Worm (Caenorhabditis elegans) whole organism, young adult: ENCODE measurements around the gene cyp-13B2.

Source experiments
- B0035.1 ChIP-seq: sonication (generic microtip); optimal IDR thresholded peaks from 2 replicates; lab custom pipeline; 2016; ENCODE audit warnings: missing genetic modification characterization, mild to moderate bottlenecking, missing compliant biosample characterization, missing genotype, missing genetic modification reagents
- B0261.1 ChIP-seq: sonication (generic microtip); optimal IDR thresholded peaks from 2 replicates; lab custom pipeline; 2016; ENCODE audit warnings: mild to moderate bottlenecking, missing genetic modification characterization, moderate library complexity, missing compliant biosample characterization
- C17E4.6 ChIP-seq: fragments of 200-800 bp; sonication (Bioruptor generic); IDR thresholded peaks from 2 replicates; pipeline ENCODE4 v1.3.6; 2022; ENCODE audit warnings: missing genetic modification reagents, missing genetic modification characterization, missing compliant biosample characterization
- D2030.7 ChIP-seq: fragments of 200-800 bp; sonication (Bioruptor generic); IDR thresholded peaks from 2 replicates; pipeline ENCODE4 v1.3.6; 2022; ENCODE audit warnings: missing genetic modification reagents, missing genetic modification characterization, missing compliant biosample characterization
- F10E7.11 ChIP-seq: sonication (generic microtip); optimal IDR thresholded peaks from 2 replicates; lab custom pipeline; 2017; ENCODE audit warnings: mild to moderate bottlenecking, missing genetic modification characterization, moderate library complexity, missing compliant biosample characterization
- F23B12.7 ChIP-seq: sonication (generic microtip); optimal IDR thresholded peaks from 2 replicates; lab custom pipeline; 2017; ENCODE audit warnings: missing genetic modification characterization, mild to moderate bottlenecking, missing compliant biosample characterization, antibody characterized with exemption, moderate library complexity; ENCODE audit not compliant: insufficient read depth
- F57C9.4 ChIP-seq: sonication (generic microtip); optimal IDR thresholded peaks from 2 replicates; lab custom pipeline; 2017; ENCODE audit warnings: mild to moderate bottlenecking, missing genetic modification characterization, missing compliant biosample characterization
- T07F8.4 ChIP-seq: sonication (generic microtip); optimal IDR thresholded peaks from 2 replicates; lab custom pipeline; 2016; ENCODE audit warnings: mild to moderate bottlenecking, missing genetic modification characterization, moderate library complexity, missing compliant biosample characterization
- T26A5.8 ChIP-seq: sonication (generic microtip); optimal IDR thresholded peaks from 2 replicates; lab custom pipeline; 2016; ENCODE audit warnings: missing genetic modification characterization, missing compliant biosample characterization
- Y67H2A.10 ChIP-seq: fragments of 200-800 bp; sonication (Bioruptor generic); conservative IDR thresholded peaks from 2 replicates; pipeline ENCODE4 v1.3.6; 2022; ENCODE audit warnings: missing genetic modification reagents, missing genetic modification characterization, missing compliant biosample characterization
- Y95B8A.8 ChIP-seq: fragments of 200-800 bp; sonication (Bioruptor generic); IDR thresholded peaks from 2 replicates; pipeline ENCODE4 v1.3.6; 2022; ENCODE audit warnings: missing genetic modification reagents, missing genetic modification characterization, missing compliant biosample characterization
- ZK185.1 ChIP-seq: sonication (generic microtip); optimal IDR thresholded peaks from 2 replicates; lab custom pipeline; 2016; ENCODE audit warnings: mild to moderate bottlenecking, missing genetic modification characterization, missing compliant biosample characterization; ENCODE audit not compliant: poor library complexity, severe bottlenecking
- akir-1 ChIP-seq: fragments of 200-800 bp; sonication (Bioruptor generic); optimal IDR thresholded peaks from 2 replicates; lab custom pipeline; 2018; ENCODE audit warnings: mild to moderate bottlenecking, missing genetic modification characterization, moderate library complexity, missing compliant biosample characterization
- aptf-3 ChIP-seq: fragments of 200-800 bp; sonication (Bioruptor generic); IDR thresholded peaks from 2 replicates; pipeline ENCODE4 v1.3.6; 2022; ENCODE audit warnings: missing genetic modification characterization, missing compliant biosample characterization
- atf-7 ChIP-seq: sonication (generic microtip); optimal IDR thresholded peaks from 2 replicates; lab custom pipeline; 2017; ENCODE audit warnings: mild to moderate bottlenecking, missing genetic modification characterization, missing compliant biosample characterization
- bed-1 ChIP-seq: fragments of 200-800 bp; sonication (Bioruptor generic); IDR thresholded peaks from 2 replicates; pipeline ENCODE4 v1.3.6; 2022; ENCODE audit warnings: missing genetic modification reagents, missing genetic modification characterization, missing compliant biosample characterization
- bed-2 ChIP-seq: fragments of 200-800 bp; sonication (Bioruptor generic); IDR thresholded peaks from 2 replicates; pipeline ENCODE4 v1.3.6; 2022; ENCODE audit warnings: missing genetic modification reagents, missing genetic modification characterization, missing compliant biosample characterization
- cebp-2 ChIP-seq: fragments of 200-800 bp; sonication (Bioruptor generic); IDR thresholded peaks from 2 replicates; pipeline ENCODE4 v1.3.6; 2022; ENCODE audit warnings: missing genetic modification characterization, missing compliant biosample characterization
- ceh-100 ChIP-seq: fragments of 200-800 bp; sonication (Bioruptor generic); IDR thresholded peaks from 2 replicates; pipeline ENCODE4 v1.3.6; 2022; ENCODE audit warnings: missing genetic modification reagents, missing genetic modification characterization, missing compliant biosample characterization
- dpff-1 ChIP-seq: sonication (generic microtip); optimal IDR thresholded peaks from 2 replicates; lab custom pipeline; 2017; ENCODE audit warnings: mild to moderate bottlenecking, missing genetic modification characterization, missing compliant biosample characterization
- dpl-1 ChIP-seq: fragments of 150-350 bp; optimal IDR thresholded peaks from 2 replicates; lab custom pipeline; 2014; ENCODE audit warnings: missing biosample characterization, missing genetic modification reagents, missing genetic modification characterization
- efl-1 ChIP-seq: fragments of 150-350 bp; optimal IDR thresholded peaks from 2 replicates; lab custom pipeline; 2014; ENCODE audit warnings: missing biosample characterization, missing genetic modification reagents, missing genetic modification characterization
- egl-18 ChIP-seq: fragments of 200-800 bp; sonication (Bioruptor generic); IDR thresholded peaks from 2 replicates; pipeline ENCODE4 v1.3.6; 2022; ENCODE audit warnings: missing genetic modification reagents, missing genetic modification characterization, missing compliant biosample characterization
- egl-44 ChIP-seq: fragments of 200-800 bp; sonication (Bioruptor generic); IDR thresholded peaks from 2 replicates; pipeline ENCODE4 v1.3.6; 2022; ENCODE audit warnings: missing genetic modification reagents, missing genetic modification characterization, missing compliant biosample characterization
- ekl-4 ChIP-seq: fragments of 200-800 bp; sonication (Bioruptor generic); IDR thresholded peaks from 2 replicates; pipeline ENCODE4 v1.3.6; 2022; ENCODE audit warnings: missing genetic modification reagents, missing genetic modification characterization, missing compliant biosample characterization
- hlh-26 ChIP-seq: fragments of 200-800 bp; sonication (Bioruptor generic); conservative IDR thresholded peaks from 2 replicates; pipeline ENCODE4 v1.3.6; 2022; ENCODE audit warnings: missing genetic modification reagents, missing genetic modification characterization, missing compliant biosample characterization
- let-607 ChIP-seq, 2 experiments: fragments of 200-800 bp in 1 of 2; sonication (Bioruptor generic) in 1 of 2; sonication (generic microtip) in 1 of 2; optimal IDR thresholded peaks; 2 replicates each; lab custom pipeline; 2016 to 2018; ENCODE audit warnings: mild to moderate bottlenecking in 2 of 2, missing compliant biosample characterization in 2 of 2, missing genetic modification characterization in 2 of 2, moderate library complexity in 2 of 2, missing genotype in 1 of 2
- madf-6 ChIP-seq: fragments of 200-800 bp; sonication (Bioruptor generic); IDR thresholded peaks from 2 replicates; pipeline ENCODE4 v1.3.6; 2022; ENCODE audit warnings: missing genetic modification reagents, missing genetic modification characterization, missing compliant biosample characterization
- madf-8 ChIP-seq: fragments of 200-800 bp; sonication (Bioruptor generic); conservative IDR thresholded peaks from 2 replicates; pipeline ENCODE4 v1.3.6; 2022; ENCODE audit warnings: missing genetic modification reagents, missing genetic modification characterization, missing compliant biosample characterization
- mcd-1 ChIP-seq: fragments of 200-800 bp; sonication (Bioruptor generic); IDR thresholded peaks from 2 replicates; pipeline ENCODE4 v1.3.6; 2022; ENCODE audit warnings: missing genetic modification reagents, missing genetic modification characterization, missing compliant biosample characterization
- mel-28 ChIP-seq: sonication (generic microtip); optimal IDR thresholded peaks from 2 replicates; lab custom pipeline; 2016; ENCODE audit warnings: borderline replicate concordance, mild to moderate bottlenecking, missing genetic modification characterization, missing compliant biosample characterization
- mxl-1 ChIP-seq: sonication (generic microtip); optimal IDR thresholded peaks from 2 replicates; lab custom pipeline; 2016; ENCODE audit warnings: missing genetic modification characterization, missing compliant biosample characterization
- pha-4 ChIP-seq: fragments of 150-350 bp; sonication (generic microtip); optimal IDR thresholded peaks from 2 replicates; lab custom pipeline; 2014; ENCODE audit warnings: missing biosample characterization, missing genetic modification reagents, missing genetic modification characterization
- repo-1 ChIP-seq: sonication (generic microtip); optimal IDR thresholded peaks from 2 replicates; lab custom pipeline; 2017; ENCODE audit warnings: mild to moderate bottlenecking, missing genetic modification characterization, missing compliant biosample characterization
- snpc-1.3 ChIP-seq: sonication (generic microtip); optimal IDR thresholded peaks from 2 replicates; lab custom pipeline; 2017; ENCODE audit warnings: missing genetic modification characterization, mild to moderate bottlenecking, missing compliant biosample characterization, antibody characterized with exemption, moderate library complexity, missing genotype, missing genetic modification reagents; ENCODE audit not compliant: insufficient read depth
- snpc-4 ChIP-seq, 5 experiments: fragments of 150-350 bp in 1 of 5; sonication (generic microtip) in 4 of 5; optimal IDR thresholded peaks; 2 replicates each; lab custom pipeline; 2014 to 2018; ENCODE audit warnings: missing genetic modification characterization in 5 of 5, missing biosample characterization in 3 of 5, antibody characterized with exemption in 2 of 5, mild to moderate bottlenecking in 2 of 5, missing compliant biosample characterization in 2 of 5, missing genotype in 2 of 5, moderate library complexity in 2 of 5, missing genetic modification reagents in 1 of 5
- somi-1 ChIP-seq: fragments of 200-800 bp; sonication (Bioruptor generic); optimal IDR thresholded peaks from 2 replicates; lab custom pipeline; 2018; ENCODE audit warnings: mild to moderate bottlenecking, missing genetic modification characterization, missing compliant biosample characterization
- tbp1 ChIP-seq: fragments of 200-800 bp; sonication (Bioruptor generic); optimal IDR thresholded peaks from 2 replicates; lab custom pipeline; 2018; ENCODE audit warnings: mild to moderate bottlenecking, missing genetic modification characterization, missing compliant biosample characterization
- tbx-9 ChIP-seq: sonication (generic microtip); optimal IDR thresholded peaks from 2 replicates; lab custom pipeline; 2016; ENCODE audit warnings: borderline replicate concordance, missing genetic modification characterization, inconsistent platforms, missing compliant biosample characterization
- tlf-1 ChIP-seq: fragments of 200-800 bp; sonication (Bioruptor generic); optimal IDR thresholded peaks from 2 replicates; lab custom pipeline; 2018; ENCODE audit warnings: mild to moderate bottlenecking, missing genetic modification characterization, missing compliant biosample characterization
- xnd-1 ChIP-seq: sonication (generic microtip); optimal IDR thresholded peaks from 2 replicates; lab custom pipeline; 2016; ENCODE audit warnings: missing genotype, missing genetic modification reagents, missing genetic modification characterization, missing compliant biosample characterization
- ztf-25 ChIP-seq: fragments of 200-800 bp; sonication (Bioruptor generic); IDR thresholded peaks from 2 replicates; pipeline ENCODE4 v1.3.6; 2022; ENCODE audit warnings: missing genetic modification reagents, missing genetic modification characterization, missing compliant biosample characterization
- ztf-26 ChIP-seq: sonication (generic microtip); optimal IDR thresholded peaks from 2 replicates; lab custom pipeline; 2017; ENCODE audit warnings: missing genetic modification characterization, missing compliant biosample characterization
- ztf-28 ChIP-seq: fragments of 200-800 bp; sonication (Bioruptor generic); IDR thresholded peaks from 2 replicates; pipeline ENCODE4 v1.3.6; 2022; ENCODE audit warnings: missing genetic modification reagents, missing genetic modification characterization, missing compliant biosample characterization

Gene cyp-13B2

ce11 chrX:14247436-14248103 is 22.2 kb downstream of the cyp-13B2 start, which contains the start of gene K04C1.5:
Gene K04C1.5, plus strand, starts transcription at chrX:14248053.
- TF ChIP-seq aptf-3 (GFP tag; lab: Robert Waterston, UW) (no peak), B0261.1 (tag; lab: Kevin White, UChicago) (no peak), repo-1 (no peak), hlh-26 (GFP tag; lab: Robert Waterston, UW) (no peak), mel-28 (no peak), atf-7 (tag; lab: Kevin White, UChicago) (no peak), xnd-1 (tag; lab: Kevin White, UChicago) (peak; percentile 17), dpff-1 (tag; lab: Kevin White, UChicago) (no peak), snpc-4 (GFP tag; optimal IDR thresholded peaks at IDR 0.05; lab: Kevin White, UChicago) (no peak), snpc-4 (tag; optimal IDR thresholded peaks at IDR 0.05; lab: Kevin White, UChicago) (no peak), B0035.1 (tag; lab: Kevin White, UChicago) (no peak), somi-1 (no peak), bed-2 (GFP tag; lab: Robert Waterston, UW) (no peak), madf-6 (GFP tag; lab: Robert Waterston, UW) (peak; percentile 77), efl-1 (GFP tag; lab: Kevin White, UChicago) (peak; percentile 77), T07F8.4 (tag; lab: Kevin White, UChicago) (no peak), mcd-1 (GFP tag; lab: Robert Waterston, UW) (no peak), Y95B8A.8 (GFP tag; lab: Robert Waterston, UW) (no peak), madf-8 (peak; percentile 56; the same call in 1 of the 2 replicates), dpl-1 (peak; percentile 48), D2030.7 (peak; percentile 28; the same call in 1 of the 2 replicates), egl-18 (GFP tag; lab: Robert Waterston, UW) (no peak), F23B12.7 (tag; lab: Kevin White, UChicago) (no peak), akir-1 (GFP tag; lab: Kevin White, UChicago) (no peak), bed-1 (GFP tag; lab: Robert Waterston, UW) (no peak), tbx-9 (tag; lab: Kevin White, UChicago) (no peak), pha-4 (tag; lab: Kevin White, UChicago) (no peak), ekl-4 (GFP tag; lab: Robert Waterston, UW) (no peak), F57C9.4 (tag; lab: Kevin White, UChicago) (no peak)

ce11 chrX:14252042-14252441 is 26.7 kb downstream of the cyp-13B2 start, which contains the start of gene E02H4.6:
Gene E02H4.6, minus strand, starts transcription at chrX:14252142.
- TF ChIP-seq egl-44 (GFP tag; lab: Robert Waterston, UW) = no peak
- no peak for TF ChIP-seq ztf-28 (GFP tag; lab: Robert Waterston, UW)
- TF ChIP-seq madf-8 = no peak
- TF ChIP-seq Y67H2A.10 (GFP tag; lab: Robert Waterston, UW) = no peak
- no peak for TF ChIP-seq cebp-2
- no peak for TF ChIP-seq let-607 (tag; optimal IDR thresholded peaks at IDR 0.05; lab: Kevin White, UChicago)
- no peak for TF ChIP-seq madf-6 (GFP tag; lab: Robert Waterston, UW)
- TF ChIP-seq dpff-1 (tag; lab: Kevin White, UChicago) = no peak
- no peak for TF ChIP-seq ztf-26
- TF ChIP-seq tbp1 (GFP tag; lab: Kevin White, UChicago) = no peak
- no peak for TF ChIP-seq tlf-1 (GFP tag; lab: Kevin White, UChicago)
- no peak for TF ChIP-seq T26A5.8 (tag; lab: Kevin White, UChicago)
- no peak for TF ChIP-seq ztf-25 (GFP tag; lab: Robert Waterston, UW)
- TF ChIP-seq F10E7.11 (tag; lab: Kevin White, UChicago) = no peak
- no peak for TF ChIP-seq C17E4.6 (GFP tag; lab: Robert Waterston, UW)
- TF ChIP-seq somi-1 = no peak
- TF ChIP-seq snpc-1.3 (tag; lab: Kevin White, UChicago) = no peak
- no peak for TF ChIP-seq mxl-1 (tag; lab: Kevin White, UChicago)
- no peak for TF ChIP-seq ZK185.1
- TF ChIP-seq ceh-100 (GFP tag; lab: Robert Waterston, UW) = no peak
